Worm (Caenorhabditis elegans) whole organism, late embryonic: ENCODE measurements around the gene F25E5.2.

Experiments used
- fax-1 ChIP-seq: sonication (generic microtip); optimal IDR thresholded peaks from 2 replicates; lab custom pipeline; 2016; ENCODE audit warnings: missing genotype, missing genetic modification characterization, missing compliant biosample characterization
- rnt-1 ChIP-seq: sonication (generic microtip); optimal IDR thresholded peaks from 2 replicates; lab custom pipeline; 2016; ENCODE audit warnings: missing genetic modification characterization, missing compliant biosample characterization

DNA sequence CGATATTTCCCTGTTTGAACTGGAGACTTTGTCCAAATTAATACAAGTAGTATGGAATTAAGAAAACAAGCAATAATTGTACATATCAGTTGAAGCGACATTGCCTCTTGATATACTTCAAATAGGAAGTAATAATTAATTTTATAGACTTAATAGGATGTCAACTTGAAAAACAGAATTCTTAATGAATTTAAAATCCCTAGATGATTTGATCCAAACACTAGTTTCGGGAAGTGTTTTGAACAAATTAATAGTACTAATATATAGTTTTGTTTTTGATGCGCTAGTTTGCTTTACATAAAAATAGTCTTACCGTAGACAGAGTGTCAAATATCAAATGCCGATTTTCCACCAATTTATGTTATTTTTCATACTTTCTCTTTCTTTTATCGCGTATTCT, 23.3 kb downstream of the F25E5.2 start, which contains the start of gene str-190:
- TF ChIP-seq fax-1 (tag; lab: Kevin White, UChicago): no peak
- TF ChIP-seq rnt-1 (tag; lab: Kevin White, UChicago): no peak
